Worm (Caenorhabditis elegans): ENCODE measurements around the gene Y54E2A.8.

The Y54E2A.8 gene

ce11 chrII:14794935-14795454 lies 16.9 kb downstream of the Y54E2A.8 start, which contains the start of gene eif-3.B:
eif-3.B (plus strand) TSS chrII:14795404.
- no peak for TF ChIP-seq T23F11.4 (GFP tag; optimal IDR thresholded peaks at IDR 0.05)
- peak; percentile 40 for TF ChIP-seq syd-9 (tag; optimal IDR thresholded peaks at IDR 0.05)
- TF ChIP-seq F13H6.1 (tag; optimal IDR thresholded peaks at IDR 0.05), result peak; percentile 67
- no peak for TF ChIP-seq ceh-45 (GFP tag; IDR thresholded peaks at IDR 0.05)
- TF ChIP-seq madf-2 (tag; optimal IDR thresholded peaks at IDR 0.05), result peak; percentile 42
- no peak for TF ChIP-seq pha-4 (tag; optimal IDR thresholded peaks at IDR 0.05)
- TF ChIP-seq ceh-6 (GFP tag; optimal IDR thresholded peaks at IDR 0.05), result no peak
- no peak for TF ChIP-seq odd-2 (tag; optimal IDR thresholded peaks at IDR 0.05)
- TF ChIP-seq nhr-232 (tag; optimal IDR thresholded peaks at IDR 0.05), result peak; percentile 12
- no peak for TF ChIP-seq hlh-6 (tag; optimal IDR thresholded peaks at IDR 0.05)
- peak; percentile 81 for TF ChIP-seq hlh-8 (tag; optimal IDR thresholded peaks at IDR 0.05)
- peak; percentile 79 for TF ChIP-seq fkh-6 (tag; optimal IDR thresholded peaks at IDR 0.05)
- peak; percentile 94 for TF ChIP-seq tbx-2 (tag; optimal IDR thresholded peaks at IDR 0.05)
- peak; percentile 70 for TF ChIP-seq ceh-30 (tag; optimal IDR thresholded peaks at IDR 0.05)
- TF ChIP-seq ttx-3 (tag; optimal IDR thresholded peaks at IDR 0.05), result peak; percentile 29
- TF ChIP-seq pqm-1 (tag; optimal IDR thresholded peaks at IDR 0.05), result peak; percentile 69
- TF ChIP-seq zip-5 (tag; optimal IDR thresholded peaks at IDR 0.05), result peak; percentile 81
- TF ChIP-seq ahr-1 (tag; optimal IDR thresholded peaks at IDR 0.05), result no peak
- TF ChIP-seq ceh-2 (tag; optimal IDR thresholded peaks at IDR 0.05), result peak; percentile 94
- TF ChIP-seq ceh-14 (tag; optimal IDR thresholded peaks at IDR 0.05), result peak; percentile 80
- TF ChIP-seq pag-3 (tag; optimal IDR thresholded peaks at IDR 0.05; ENCODE audit: borderline replicate concordance), result peak; percentile 23
- peak; percentile 78 for TF ChIP-seq rnt-1 (tag; optimal IDR thresholded peaks at IDR 0.05)
- no peak for TF ChIP-seq hlh-30 (tag; optimal IDR thresholded peaks at IDR 0.05; ENCODE audit: insufficient read depth)
- no peak for TF ChIP-seq pha-2 (tag; optimal IDR thresholded peaks at IDR 0.05)
- TF ChIP-seq eyg-1 (tag; optimal IDR thresholded peaks at IDR 0.05), result peak; percentile 51
- TF ChIP-seq lin-11 (tag; optimal IDR thresholded peaks at IDR 0.05), result no peak
- TF ChIP-seq ets-4 (tag; optimal IDR thresholded peaks at IDR 0.05), result peak; percentile 91
- TF ChIP-seq ceh-22 (tag; optimal IDR thresholded peaks at IDR 0.05), result no peak
- TF ChIP-seq hlh-15 (tag; optimal IDR thresholded peaks at IDR 0.05), result peak; percentile 15
- peak; percentile 83 for TF ChIP-seq lim-6 (tag; optimal IDR thresholded peaks at IDR 0.05)
- no peak for TF ChIP-seq sox-4 (tag; optimal IDR thresholded peaks at IDR 0.05)
- no peak for TF ChIP-seq gmeb-2 (tag; optimal IDR thresholded peaks at IDR 0.05)
- TF ChIP-seq dmd-4 (tag; optimal IDR thresholded peaks at IDR 0.05; ENCODE audit: borderline replicate concordance), result no peak
- no peak for TF ChIP-seq npax-4 (tag; optimal IDR thresholded peaks at IDR 0.05)
- peak; percentile 56 for TF ChIP-seq elt-2 (tag; optimal IDR thresholded peaks at IDR 0.05)
- TF ChIP-seq sdc-2 (tag; optimal IDR thresholded peaks at IDR 0.05), result no peak
- TF ChIP-seq unc-55 (GFP tag; optimal IDR thresholded peaks at IDR 0.05), result peak; percentile 74
- no peak for TF ChIP-seq pat-9 (tag; optimal IDR thresholded peaks at IDR 0.05)
- TF ChIP-seq unc-3 (GFP tag; conservative IDR thresholded peaks at IDR 0.05), result peak; percentile 55; the same call in 1 of the 2 replicates
- no peak for TF ChIP-seq unc-3 (tag; optimal IDR thresholded peaks at IDR 0.05)
- TF ChIP-seq ceh-24 (tag; optimal IDR thresholded peaks at IDR 0.05), result no peak
- no peak for TF ChIP-seq sox-2 (GFP tag; IDR thresholded peaks at IDR 0.05)
- TF ChIP-seq C38D4.7 (GFP tag; optimal IDR thresholded peaks at IDR 0.05), result no peak
- peak; percentile 89 for TF ChIP-seq ref-2 (tag; optimal IDR thresholded peaks at IDR 0.05)
- no peak for TF ChIP-seq nhr-11 (tag; optimal IDR thresholded peaks at IDR 0.05)
- no peak for TF ChIP-seq hlh-13 (GFP tag; optimal IDR thresholded peaks at IDR 0.05)
- TF ChIP-seq tbx-7 (tag; optimal IDR thresholded peaks at IDR 0.05), result peak; percentile 89
- TF ChIP-seq ceh-31 (tag; optimal IDR thresholded peaks at IDR 0.05), result peak; percentile 98
- TF ChIP-seq pros-1 (tag; optimal IDR thresholded peaks at IDR 0.05), result no peak
- TF ChIP-seq ceh-18 (tag; optimal IDR thresholded peaks at IDR 0.05), result peak; percentile 76
- no peak for TF ChIP-seq che-1 (tag; optimal IDR thresholded peaks at IDR 0.05)
- no peak for TF ChIP-seq ceh-9 (tag; optimal IDR thresholded peaks at IDR 0.05)
- TF ChIP-seq ceh-48 (tag; optimal IDR thresholded peaks at IDR 0.05), result peak; percentile 64

All from whole organism, late embryonic.